Worm (Caenorhabditis elegans) whole organism, L1 larva: ENCODE data around the gene R10E8.1.

Source experiments
- lir-3 ChIP-seq: sonication (generic microtip); optimal IDR thresholded peaks from 2 replicates; lab custom pipeline; 2016; ENCODE audit warnings: mild to moderate bottlenecking, missing genetic modification characterization, moderate library complexity, missing compliant biosample characterization; ENCODE audit not compliant: poor library complexity
- mab-9 ChIP-seq: fragments of 200-800 bp; sonication (Bioruptor generic); IDR thresholded peaks from 2 replicates; pipeline ENCODE4 v1.3.6; 2022; ENCODE audit warnings: missing genetic modification reagents, missing genetic modification characterization, missing compliant biosample characterization
- nhr-76 ChIP-seq: sonication (generic microtip); optimal IDR thresholded peaks from 2 replicates; lab custom pipeline; 2017; ENCODE audit warnings: missing biosample characterization, missing genetic modification characterization

- TF ChIP-seq lir-3 = no peak
- no peak for TF ChIP-seq nhr-76
- no peak for TF ChIP-seq mab-9 (GFP tag; lab: Robert Waterston, UW)
These were observed 15.4 kb downstream of the R10E8.1 start, which contains the start of gene R10E8.3 for ce11 chrV:18236714-18237288.
